ENCODE assay signal across 2 worm cellular contexts in the genomic region with DNA sequence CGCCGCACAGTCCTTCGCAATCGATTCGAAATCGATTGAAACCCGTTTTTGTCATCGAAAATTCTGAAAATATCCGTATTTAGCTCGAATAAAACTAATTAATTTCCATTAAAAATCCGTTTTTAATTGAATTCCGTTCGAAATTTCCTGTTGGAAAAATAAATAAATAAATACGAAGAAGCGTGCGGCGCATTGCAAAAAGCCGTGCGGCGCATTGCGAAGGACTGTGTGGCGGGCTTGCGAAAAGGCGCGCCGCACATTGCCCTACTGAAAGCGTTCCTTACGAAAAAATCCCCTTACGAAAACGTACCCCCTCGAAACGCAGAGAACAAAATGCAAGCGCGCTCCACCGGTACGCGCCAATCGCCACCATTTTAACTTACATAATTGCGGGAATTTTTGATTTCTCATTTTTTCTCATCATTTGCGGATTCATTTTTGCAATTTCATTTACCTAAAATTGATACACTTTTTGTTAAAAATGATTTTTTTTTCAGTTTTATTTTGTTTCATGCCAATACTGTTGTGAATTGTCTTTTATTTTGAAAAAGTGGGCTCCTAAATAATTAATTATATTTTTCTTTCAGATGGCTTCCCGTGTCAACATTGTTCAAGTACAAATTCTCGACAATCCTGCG.
TF ChIP-seq lines count a peak whose summit lies in the region.
"Not testable (repeated sequence)": the region's sequence is repeated elsewhere in the genome, so short reads cannot be mapped to it uniquely, and the experiment has no call there.

A gene (plus strand): TSS at position 588 of the 638 bp plus-strand sequence.

TF ChIP-seq in whole organism, L4 larva, 104 proteins besides CTCF, POLR2A, EP300 and RAD21 (continued from another document):
- TF ChIP-seq mes-2 (tag; optimal IDR thresholded peaks at IDR 0.05; lab: Kevin White, UChicago; ENCODE audit: poor library complexity, severe bottlenecking) (peak; percentile 87), lim-7 (GFP tag; IDR thresholded peaks at IDR 0.05; lab: Robert Waterston, UW) (peak; percentile 62; the same call in 1 of the 2 replicates), arid-1 (GFP tag; conservative IDR thresholded peaks at IDR 0.05; lab: Robert Waterston, UW) (peak; percentile 87), D1046.2 (GFP tag; IDR thresholded peaks at IDR 0.05; lab: Robert Waterston, UW) (peak; percentile 96), mdt-29 (GFP tag; IDR thresholded peaks at IDR 0.05; lab: Robert Waterston, UW) (peak; percentile 57; the same call in 1 of the 2 replicates), ceh-20 (GFP tag; IDR thresholded peaks at IDR 0.05; lab: Robert Waterston, UW) (peak; percentile 90), unc-130 (GFP tag; optimal IDR thresholded peaks at IDR 0.05; lab: Kevin White, UChicago) (peak; percentile 80), daf-16 (GFP tag; optimal IDR thresholded peaks at IDR 0.05; lab: Kevin White, UChicago) (peak in 1 of 2 experiments; percentile 41), daf-16 (tag; optimal IDR thresholded peaks at IDR 0.05; lab: Kevin White, UChicago) (peak; percentile 32), mep-1 (tag; optimal IDR thresholded peaks at IDR 0.05; lab: Kevin White, UChicago) (peak; percentile 82), F49E8.2 (tag; optimal IDR thresholded peaks at IDR 0.05; lab: Kevin White, UChicago; ENCODE audit: borderline replicate concordance) (peak; percentile 60), dpl-1 (GFP tag; optimal IDR thresholded peaks at IDR 0.05; lab: Kevin White, UChicago) (peak; percentile 59), dmd-6 (GFP tag; IDR thresholded peaks at IDR 0.05; lab: Robert Waterston, UW) (peak; percentile 83), nhr-48 (tag; optimal IDR thresholded peaks at IDR 0.05; lab: Kevin White, UChicago) (peak; percentile 22), vab-7 (GFP tag; IDR thresholded peaks at IDR 0.05; lab: Robert Waterston, UW) (peak; percentile 94), lin-1 (GFP tag; IDR thresholded peaks at IDR 0.05; lab: Robert Waterston, UW) (peak; percentile 88), set-16 (GFP tag; IDR thresholded peaks at IDR 0.05; lab: Robert Waterston, UW) (peak; percentile 79), F37D6.2 (tag; optimal IDR thresholded peaks at IDR 0.05; lab: Kevin White, UChicago) (peak; percentile 49), php-3 (GFP tag; IDR thresholded peaks at IDR 0.05; lab: Robert Waterston, UW) (peak; percentile 23; the same call in 1 of the 2 replicates), madf-5 (GFP tag; IDR thresholded peaks at IDR 0.05; lab: Robert Waterston, UW) (peak; percentile 53 to 61; a peak in 1 of 4 replicates), ctbp-1 (GFP tag; IDR thresholded peaks at IDR 0.05; lab: Robert Waterston, UW) (peak; percentile 87), nhr-6 (tag; optimal IDR thresholded peaks at IDR 0.05; lab: Kevin White, UChicago) (peak; percentile 33), ZK337.2 (GFP tag; IDR thresholded peaks at IDR 0.05; lab: Robert Waterston, UW) (peak; percentile 55; the same call in 1 of the 2 replicates), mdl-1 (tag; optimal IDR thresholded peaks at IDR 0.05; lab: Kevin White, UChicago) (peak in 1 of 2 experiments; percentile 16), dmd-9 (GFP tag; IDR thresholded peaks at IDR 0.05; lab: Robert Waterston, UW) (peak; percentile 78), ceh-44 (GFP tag; IDR thresholded peaks at IDR 0.05; lab: Robert Waterston, UW) (peak; percentile 90), hlh-30 (tag; optimal IDR thresholded peaks at IDR 0.05; lab: Kevin White, UChicago; ENCODE audit: insufficient read depth) (peak; percentile 44), pha-4 (GFP tag; IDR thresholded peaks at IDR 0.05; lab: Robert Waterston, UW) (peak; percentile 90), dve-1 (tag; optimal IDR thresholded peaks at IDR 0.05; lab: Kevin White, UChicago; ENCODE audit: insufficient read depth) (peak; percentile 56), lin-29 (GFP tag; IDR thresholded peaks at IDR 0.05; lab: Robert Waterston, UW) (peak; percentile 65; the same call in 1 of the 2 replicates), egl-43 (GFP tag; IDR thresholded peaks at IDR 0.05; lab: Robert Waterston, UW) (peak; percentile 82), lin-38 (GFP tag; IDR thresholded peaks at IDR 0.05; lab: Robert Waterston, UW) (peak; percentile 99), hmg-1.1 (GFP tag; IDR thresholded peaks at IDR 0.05; lab: Robert Waterston, UW) (peak; percentile 93), zfp-3 (GFP tag; conservative IDR thresholded peaks at IDR 0.05; lab: Robert Waterston, UW) (peak; percentile 85), snpc-1.2 (GFP tag; IDR thresholded peaks at IDR 0.05; lab: Robert Waterston, UW) (peak; percentile 89)
- not testable (repeated sequence) for TF ChIP-seq pha-4 (tag; optimal IDR thresholded peaks at IDR 0.05; lab: Kevin White, UChicago)

TF ChIP-seq in whole organism, late embryonic, 69 proteins besides CTCF, POLR2A, EP300 and RAD21 (continued from another document):
- peak; percentile 41 for TF ChIP-seq fkh-6 (tag; optimal IDR thresholded peaks at IDR 0.05; lab: Kevin White, UChicago)
- peak; percentile 70 for TF ChIP-seq unc-42 (tag; optimal IDR thresholded peaks at IDR 0.05; lab: Kevin White, UChicago)
- TF ChIP-seq F13H6.1 (tag; optimal IDR thresholded peaks at IDR 0.05; lab: Kevin White, UChicago) = peak; percentile 60
- peak; percentile 78 for TF ChIP-seq nfya-1 (tag; optimal IDR thresholded peaks at IDR 0.05; lab: Kevin White, UChicago)
- peak; percentile 66 for TF ChIP-seq ceh-2 (tag; optimal IDR thresholded peaks at IDR 0.05; lab: Kevin White, UChicago)
- TF ChIP-seq hlh-8 (tag; optimal IDR thresholded peaks at IDR 0.05; lab: Kevin White, UChicago) = peak; percentile 65
- TF ChIP-seq che-1 (tag; optimal IDR thresholded peaks at IDR 0.05; lab: Kevin White, UChicago) = peak; percentile 51
- TF ChIP-seq C38D4.7 (GFP tag; optimal IDR thresholded peaks at IDR 0.05; lab: Kevin White, UChicago) = peak; percentile 3
- TF ChIP-seq dmd-4 (tag; optimal IDR thresholded peaks at IDR 0.05; lab: Kevin White, UChicago; ENCODE audit: borderline replicate concordance) = peak; percentile 64
- TF ChIP-seq ztf-16 (tag; optimal IDR thresholded peaks at IDR 0.05; lab: Kevin White, UChicago) = peak; percentile 51
- TF ChIP-seq ceh-6 (GFP tag; optimal IDR thresholded peaks at IDR 0.05; lab: Kevin White, UChicago) = peak; percentile 44
- TF ChIP-seq ceh-48 (tag; optimal IDR thresholded peaks at IDR 0.05; lab: Kevin White, UChicago) = peak; percentile 16
- TF ChIP-seq unc-3 (GFP tag; conservative IDR thresholded peaks at IDR 0.05; lab: Robert Waterston, UW) = 0 out of 2 replicates have a peak, but pooled peaks have one; percentile 20
- peak; percentile 73 for TF ChIP-seq unc-3 (tag; optimal IDR thresholded peaks at IDR 0.05; lab: Kevin White, UChicago)
- TF ChIP-seq ref-2 (tag; optimal IDR thresholded peaks at IDR 0.05; lab: Kevin White, UChicago) = peak; percentile 85
- peak; percentile 35 for TF ChIP-seq lim-6 (tag; optimal IDR thresholded peaks at IDR 0.05; lab: Kevin White, UChicago)
